Fruit fly (Drosophila melanogaster) Kc167 (cell line): Measurements from ENCODE around the gene TM9SF2.

Experiments
- Myc ChIP-seq: fragments of >200 bp; optimal IDR thresholded peaks from 2 replicates; lab custom pipeline; 2017; ENCODE audit warnings: missing external identifiers
- Sin3A ChIP-seq: fragments of >200 bp; optimal IDR thresholded peaks from 2 replicates; lab custom pipeline; 2018; ENCODE audit warnings: missing external identifiers
- h ChIP-seq: fragments of >200 bp; optimal IDR thresholded peaks from 3 replicates; lab custom pipeline; 2018; ENCODE audit warnings: missing external identifiers
- insv ChIP-seq: fragments of >200 bp; optimal IDR thresholded peaks from 3 replicates; lab custom pipeline; 2018; ENCODE audit warnings: missing external identifiers
- psq ChIP-seq: fragments of >200 bp; optimal IDR thresholded peaks from 2 replicates; lab custom pipeline; 2017; ENCODE audit warnings: missing external identifiers
- ttk ChIP-seq: sonication (Bioruptor generic); optimal IDR thresholded peaks from 2 replicates; lab custom pipeline; 2017; ENCODE audit warnings: missing external identifiers

- TF ChIP-seq ttk (lab: Kevin White, UChicago) (no peak), h (lab: Kevin White, UChicago) (no peak), Sin3A (lab: Kevin White, UChicago) (no peak), insv (no peak), Myc (lab: Kevin White, UChicago) (no peak), psq (lab: Kevin White, UChicago) (no peak)
Observed at dm6 chr2L:20730182-20730581, 3.9 kb downstream of the TM9SF2 start, which contains the start of gene CarT.
